Worm (Caenorhabditis elegans) whole organism, mixed stage, embryonic: ENCODE measurements around the gene rin-1.

Source experiments
- mep-1 ChIP-seq: fragments of 150-350 bp; optimal IDR thresholded peaks from 2 replicates; lab custom pipeline; 2017; ENCODE audit warnings: missing biosample characterization, missing genetic modification reagents, missing genetic modification characterization, inconsistent platforms
- nhr-76 ChIP-seq: sonication (generic microtip); optimal IDR thresholded peaks from 2 replicates; lab custom pipeline; 2017; ENCODE audit warnings: missing biosample characterization, missing genetic modification characterization

- no peak for TF ChIP-seq nhr-76 (tag; lab: Kevin White, UChicago)
- no peak for TF ChIP-seq mep-1 (tag; lab: Kevin White, UChicago)
Measured at ce11 chrV:14828407-14828806, 13.0 kb upstream of the rin-1 start.
